Worm (Caenorhabditis elegans): Measurements from ENCODE around the gene lin-33.

- TF ChIP-seq zfp-3 (GFP tag; conservative IDR thresholded peaks at IDR 0.05) = no peak
- TF ChIP-seq nhr-28 (tag; optimal IDR thresholded peaks at IDR 0.05) = no peak
- no peak for TF ChIP-seq nhr-11 (tag; optimal IDR thresholded peaks at IDR 0.05)
- TF ChIP-seq ama-1 (optimal IDR thresholded peaks at IDR 0.05) = no peak
- no peak for TF ChIP-seq lsy-2 (tag; optimal IDR thresholded peaks at IDR 0.05)
- no peak for TF ChIP-seq lin-15B (tag; optimal IDR thresholded peaks at IDR 0.05)
- no peak for TF ChIP-seq pqm-1 (tag; optimal IDR thresholded peaks at IDR 0.05)
- TF ChIP-seq fkh-10 (GFP tag; optimal IDR thresholded peaks at IDR 0.05) = no peak
- no peak for TF ChIP-seq ctbp-1 (GFP tag; IDR thresholded peaks at IDR 0.05)
- TF ChIP-seq fos-1 (tag; optimal IDR thresholded peaks at IDR 0.05) = no peak
- no peak for TF ChIP-seq mxl-2 (GFP tag; conservative IDR thresholded peaks at IDR 0.05)
Observed at ce11 chrIV:5944172-5944571, 13.7 kb downstream of the lin-33 start.
